Fruit fly (Drosophila melanogaster) whole organism, wandering third instar larva: ENCODE results near the gene Npc2a.

Experiments
- Abd-B ChIP-seq: fragments of >200 bp; optimal IDR thresholded peaks from 2 replicates; lab custom pipeline; 2017; ENCODE audit warnings: missing biosample characterization, missing genetic modification characterization
- CG32264 ChIP-seq: fragments of 200-800 bp; sonication (Bioruptor generic); optimal IDR thresholded peaks from 2 replicates; lab custom pipeline; 2016; ENCODE audit warnings: missing biosample characterization, missing genetic modification characterization
- CG9705 ChIP-seq: fragments of 200-800 bp; sonication (Bioruptor generic); optimal IDR thresholded peaks from 2 replicates; lab custom pipeline; 2018; ENCODE audit warnings: missing biosample characterization, mild to moderate bottlenecking, missing genetic modification characterization
- CrebA ChIP-seq: fragments of 200-800 bp; sonication (Bioruptor generic); optimal IDR thresholded peaks from 2 replicates; lab custom pipeline; 2016; ENCODE audit warnings: missing biosample characterization, mild to moderate bottlenecking, missing genetic modification characterization, borderline replicate concordance
- Dfd ChIP-seq: fragments of >200 bp; optimal IDR thresholded peaks from 2 replicates; lab custom pipeline; 2017; ENCODE audit warnings: missing biosample characterization, missing genetic modification characterization
- Dif ChIP-seq: fragments of 200-275, 200-300 bp; sonication (Bioruptor generic); optimal IDR thresholded peaks from 2 replicates; lab custom pipeline; 2018; ENCODE audit warnings: missing biosample characterization, missing genetic modification characterization; ENCODE audit not compliant: partially characterized antibody
- GATAd ChIP-seq: sonication (Bioruptor generic); optimal IDR thresholded peaks from 2 replicates; lab custom pipeline; 2016; ENCODE audit warnings: missing biosample characterization, missing genetic modification characterization
- HLH106 ChIP-seq: fragments of 200-800 bp; optimal IDR thresholded peaks from 3 replicates; lab custom pipeline; 2019; ENCODE audit warnings: missing biosample characterization, mild to moderate bottlenecking, missing genetic modification characterization, moderate library complexity
- Hnf4 ChIP-seq: fragments of 200-800 bp; sonication (Bioruptor generic); optimal IDR thresholded peaks from 2 replicates; lab custom pipeline; 2016; ENCODE audit warnings: missing biosample characterization, mild to moderate bottlenecking, missing genetic modification characterization
- Hr78 ChIP-seq: fragments of >200 bp; optimal IDR thresholded peaks from 2 replicates; lab custom pipeline; 2017; ENCODE audit warnings: missing biosample characterization, missing genetic modification characterization
- Hr83 ChIP-seq: fragments of 200-300 bp; sonication (Bioruptor generic); optimal IDR thresholded peaks from 2 replicates; lab custom pipeline; 2016; ENCODE audit warnings: missing biosample characterization, mild to moderate bottlenecking, missing genetic modification characterization, moderate library complexity; ENCODE audit not compliant: poor library complexity, severe bottlenecking
- Myc ChIP-seq: fragments of >200 bp; optimal IDR thresholded peaks from 2 replicates; lab custom pipeline; 2017
- N ChIP-seq: fragments of >200 bp; optimal IDR thresholded peaks from 2 replicates; lab custom pipeline; 2018; ENCODE audit warnings: missing biosample characterization, missing external identifiers, missing genetic modification characterization
- OdsH ChIP-seq: fragments of 200-800 bp; sonication (Bioruptor generic); optimal IDR thresholded peaks from 2 replicates; lab custom pipeline; 2016; ENCODE audit warnings: missing biosample characterization, mild to moderate bottlenecking, missing genetic modification characterization
- Rel ChIP-seq, 2 experiments: fragments of 200-800 bp; sonication (Bioruptor generic) in 1 of 2; optimal IDR thresholded peaks; 2 replicates in 1 of 2; 3 replicates in 1 of 2; lab custom pipeline; 2016 to 2019; ENCODE audit warnings: mild to moderate bottlenecking in 2 of 2, missing biosample characterization in 2 of 2, missing genetic modification characterization in 2 of 2, moderate library complexity in 1 of 2
- Sp1 ChIP-seq: fragments of 200-800 bp; sonication (Bioruptor generic); optimal IDR thresholded peaks from 3 replicates; lab custom pipeline; 2019; ENCODE audit warnings: missing biosample characterization, mild to moderate bottlenecking, missing genetic modification characterization, moderate library complexity
- Vsx2 ChIP-seq: fragments of 200-300, 225-300 bp; sonication (Bioruptor generic); optimal IDR thresholded peaks from 2 replicates; lab custom pipeline; 2018; ENCODE audit warnings: missing biosample characterization, missing genetic modification characterization; ENCODE audit not compliant: partially characterized antibody
- br ChIP-seq: fragments of 200-800 bp; sonication (Bioruptor generic); optimal IDR thresholded peaks from 2 replicates; lab custom pipeline; 2016; ENCODE audit warnings: missing biosample characterization, missing genetic modification characterization
- brk ChIP-seq: fragments of 200-800 bp; sonication (Bioruptor generic); optimal IDR thresholded peaks from 2 replicates; lab custom pipeline; 2016; ENCODE audit warnings: missing biosample characterization, mild to moderate bottlenecking, missing genetic modification characterization
- dl ChIP-seq, 2 experiments: fragments of 175-275, 200-275 bp in 1 of 2; fragments of 200-275 bp in 1 of 2; sonication (Bioruptor generic); optimal IDR thresholded peaks; lab custom pipeline; 2018; ENCODE audit warnings: mild to moderate bottlenecking in 2 of 2, missing biosample characterization in 2 of 2, missing genetic modification characterization in 2 of 2, moderate library complexity in 2 of 2; ENCODE audit not compliant: partially characterized antibody in 2 of 2, insufficient read depth in 1 of 2
- dmrt93B ChIP-seq: fragments of 200-800 bp; sonication (Bioruptor generic); optimal IDR thresholded peaks from 2 replicates; lab custom pipeline; 2018; ENCODE audit warnings: missing biosample characterization, mild to moderate bottlenecking, missing genetic modification characterization
- dsf ChIP-seq: sonication (Bioruptor generic); optimal IDR thresholded peaks from 2 replicates; lab custom pipeline; 2016; ENCODE audit warnings: missing biosample characterization, missing genetic modification characterization, borderline replicate concordance
- ey ChIP-seq: fragments of 200-800 bp; sonication (Bioruptor generic); optimal IDR thresholded peaks from 2 replicates; lab custom pipeline; 2016; ENCODE audit warnings: missing biosample characterization, missing genetic modification characterization
- foxo ChIP-seq, 2 experiments: fragments of 200-800 bp; sonication (Bioruptor generic); optimal IDR thresholded peaks; 2 replicates in 1 of 2; 3 replicates in 1 of 2; lab custom pipeline; 2016 to 2017; ENCODE audit warnings: missing biosample characterization in 2 of 2, missing genetic modification characterization in 2 of 2
- fru ChIP-seq: fragments of 200-800 bp; sonication (Bioruptor generic); optimal IDR thresholded peaks from 3 replicates; lab custom pipeline; 2016; ENCODE audit warnings: missing biosample characterization, mild to moderate bottlenecking, missing genetic modification characterization
- h ChIP-seq: fragments of 200-800 bp; sonication (Bioruptor generic); optimal IDR thresholded peaks from 3 replicates; lab custom pipeline; 2016; ENCODE audit warnings: missing biosample characterization, mild to moderate bottlenecking, missing genetic modification characterization
- jim ChIP-seq: fragments of 175-275, 200-325 bp; sonication (Bioruptor generic); optimal IDR thresholded peaks from 2 replicates; lab custom pipeline; 2016; ENCODE audit warnings: missing biosample characterization, mild to moderate bottlenecking, missing genetic modification characterization
- lola ChIP-seq: fragments of >200 bp; optimal IDR thresholded peaks from 2 replicates; lab custom pipeline; 2017; ENCODE audit warnings: missing biosample characterization, missing genetic modification characterization
- pan ChIP-seq: fragments of >200 bp; optimal IDR thresholded peaks from 2 replicates; lab custom pipeline; 2017
- psq ChIP-seq: fragments of 200-800 bp; sonication (Bioruptor generic); optimal IDR thresholded peaks from 3 replicates; lab custom pipeline; 2017; ENCODE audit warnings: missing biosample characterization, mild to moderate bottlenecking, missing genetic modification characterization, moderate library complexity
- sv ChIP-seq: fragments of 200-800 bp; sonication (Bioruptor generic); optimal IDR thresholded peaks from 3 replicates; lab custom pipeline; 2016; ENCODE audit warnings: missing biosample characterization, missing genetic modification characterization
- tai ChIP-seq: sonication (Bioruptor generic); optimal IDR thresholded peaks from 2 replicates; lab custom pipeline; 2016; ENCODE audit warnings: missing biosample characterization, missing genetic modification characterization
- usp ChIP-seq: fragments of >200 bp; optimal IDR thresholded peaks from 2 replicates; lab custom pipeline; 2017; ENCODE audit warnings: missing biosample characterization, missing genetic modification characterization
- woc ChIP-seq: sonication (Bioruptor generic); optimal IDR thresholded peaks from 2 replicates; lab custom pipeline; 2016; ENCODE audit warnings: missing biosample characterization, mild to moderate bottlenecking, missing genetic modification characterization

Gene Npc2a

dm6 chr2L:2015204-2015603 is 27.1 kb downstream of the Npc2a start:
- TF ChIP-seq Hr78 (GFP tag; lab: Kevin White, UChicago) = no peak
- TF ChIP-seq Hnf4 (GFP tag; lab: Kevin White, UChicago) = no peak
- TF ChIP-seq Abd-B (GFP tag; lab: Kevin White, UChicago) = no peak
- no peak for TF ChIP-seq GATAd (GFP tag; lab: Kevin White, UChicago)
- no peak for TF ChIP-seq HLH106
- no peak for TF ChIP-seq fru (GFP tag; lab: Kevin White, UChicago)
- no peak for TF ChIP-seq CG32264
- TF ChIP-seq woc (GFP tag; lab: Kevin White, UChicago) = no peak
- no peak for TF ChIP-seq lola (GFP tag; lab: Kevin White, UChicago)
- TF ChIP-seq Hr83 = no peak
- TF ChIP-seq, all 38 proteins: peak for 0

DNA sequence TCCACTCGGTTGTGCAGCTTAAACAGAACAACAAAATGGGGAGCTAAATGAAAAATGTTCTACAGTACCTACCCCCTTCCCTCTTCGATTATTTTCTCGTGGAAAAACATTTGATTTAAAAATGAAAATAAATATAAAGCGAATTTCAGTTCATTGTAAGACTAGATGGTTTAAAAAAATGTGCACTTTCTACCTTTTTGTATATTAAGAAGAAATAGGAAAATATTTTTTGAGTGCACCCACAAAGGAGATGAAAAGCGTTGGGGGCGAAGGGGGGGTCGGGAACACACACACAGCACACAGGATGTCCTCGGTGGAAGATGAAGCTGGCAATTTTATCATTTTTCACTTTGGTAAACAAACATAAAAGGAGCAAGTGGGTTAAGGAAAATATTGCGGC is 34.7 kb downstream of the Npc2a start:
- TF ChIP-seq Sp1 (GFP tag; lab: Kevin White, UChicago) (no peak), woc (GFP tag; lab: Kevin White, UChicago) (no peak), Abd-B (GFP tag; lab: Kevin White, UChicago) (no peak), pan (lab: Kevin White, UChicago) (no peak), psq (GFP tag; lab: Kevin White, UChicago) (no peak), fru (GFP tag; lab: Kevin White, UChicago) (no peak), CrebA (GFP tag; lab: Kevin White, UChicago) (no peak)

DNA sequence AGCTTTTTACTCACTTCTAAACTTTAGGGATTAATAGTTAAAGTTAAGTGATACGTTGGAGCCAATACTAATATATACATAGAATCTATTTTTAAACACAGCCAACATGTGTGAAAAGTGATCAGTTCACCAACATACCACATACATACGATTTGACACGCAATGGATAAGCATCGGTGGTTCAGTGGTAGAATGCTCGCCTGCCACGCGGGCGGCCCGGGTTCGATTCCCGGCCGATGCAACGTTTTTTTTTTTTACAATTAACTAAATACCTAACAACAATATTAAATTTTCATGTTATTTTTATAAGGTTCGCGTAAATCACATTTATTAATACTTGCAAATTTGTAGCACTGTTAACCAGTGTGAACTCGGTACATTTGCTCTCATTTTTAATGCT is 43.4 kb downstream of the Npc2a start:
- TF ChIP-seq woc (GFP tag; lab: Kevin White, UChicago) = no peak
- no peak for TF ChIP-seq h (GFP tag; lab: Kevin White, UChicago)
- no peak for TF ChIP-seq br (GFP tag; lab: Kevin White, UChicago)
- TF ChIP-seq brk = no peak
- no peak for TF ChIP-seq HLH106
- TF ChIP-seq usp (GFP tag; lab: Kevin White, UChicago) = no peak
- no peak for TF ChIP-seq Myc (lab: Kevin White, UChicago)
- no peak for TF ChIP-seq tai (GFP tag; lab: Kevin White, UChicago)
- no peak for TF ChIP-seq Dif
- no peak for TF ChIP-seq OdsH (GFP tag; lab: Kevin White, UChicago)
- no peak for TF ChIP-seq Sp1 (GFP tag; lab: Kevin White, UChicago)
- TF ChIP-seq Abd-B (GFP tag; lab: Kevin White, UChicago) = no peak
- no peak for TF ChIP-seq Hr83
- no peak for TF ChIP-seq Dfd (GFP tag; lab: Kevin White, UChicago)
- no peak for TF ChIP-seq GATAd (GFP tag; lab: Kevin White, UChicago)

DNA sequence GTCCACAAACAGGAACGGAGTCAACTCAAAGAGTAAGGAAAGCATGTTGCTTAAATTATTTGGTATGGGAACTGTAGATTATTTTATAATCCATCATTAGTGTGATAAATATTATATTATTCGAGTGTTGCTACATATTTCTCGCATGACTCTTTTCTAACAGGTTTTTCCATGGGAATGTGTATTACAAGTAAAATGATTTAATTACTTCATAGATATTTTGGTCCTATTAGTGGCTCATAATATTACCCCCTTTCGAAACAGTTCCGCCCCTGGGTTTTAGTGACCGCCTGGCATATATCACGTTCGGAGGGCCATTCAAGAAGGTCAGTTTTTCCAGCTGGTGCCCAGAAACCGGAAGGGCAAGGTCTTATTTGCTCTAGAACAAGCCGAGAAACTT is 44.0 kb downstream of the Npc2a start:
- TF ChIP-seq Hr83 (no peak), ey (GFP tag; lab: Kevin White, UChicago) (no peak), CG32264 (no peak), Rel (GFP tag; optimal IDR thresholded peaks at IDR 0.05; lab: Kevin White, UChicago) (no peak), Rel (tag; optimal IDR thresholded peaks at IDR 0.05; lab: Kevin White, UChicago) (no peak), GATAd (GFP tag; lab: Kevin White, UChicago) (no peak), brk (no peak), N (GFP tag; lab: Kevin White, UChicago) (no peak), fru (GFP tag; lab: Kevin White, UChicago) (no peak), Vsx2 (GFP tag; lab: Kevin White, UChicago) (no peak), dmrt93B (GFP tag; lab: Kevin White, UChicago) (no peak), dsf (GFP tag; lab: Kevin White, UChicago) (no peak), sv (GFP tag; lab: Kevin White, UChicago) (no peak), psq (GFP tag; lab: Kevin White, UChicago) (no peak), pan (lab: Kevin White, UChicago) (no peak), foxo (GFP tag; optimal IDR thresholded peaks at IDR 0.05; lab: Kevin White, UChicago) (no peak)
- TF ChIP-seq, all 38 proteins: peak for 0

DNA sequence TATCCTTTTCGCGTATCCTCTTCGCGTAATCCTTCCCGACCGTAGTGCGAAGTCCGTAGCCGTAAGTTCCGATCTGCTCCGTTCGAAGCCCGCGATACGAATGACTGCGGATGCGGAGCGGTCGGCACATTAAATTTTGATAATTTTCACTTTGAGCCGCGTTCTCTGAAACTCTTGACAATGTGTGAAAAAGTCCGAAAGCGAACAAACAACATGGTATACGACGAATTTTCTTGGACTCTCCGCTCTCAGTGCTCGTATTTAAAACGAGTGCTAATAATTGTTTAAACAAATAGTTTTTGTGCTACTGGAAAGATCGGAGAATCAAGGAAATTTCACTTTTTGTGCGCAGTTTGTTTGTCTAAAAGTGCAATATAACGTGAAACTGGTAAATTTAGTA is 47.9 kb downstream of the Npc2a start, which contains the start of gene CG42296:
CG42296 (minus strand) TSS at position 101 of the 400 bp plus-strand sequence.
- TF ChIP-seq psq (GFP tag; lab: Kevin White, UChicago) (no peak), br (GFP tag; lab: Kevin White, UChicago) (no peak), h (GFP tag; lab: Kevin White, UChicago) (no peak), jim (GFP tag; lab: Kevin White, UChicago) (no peak), Vsx2 (GFP tag; lab: Kevin White, UChicago) (no peak), sv (GFP tag; lab: Kevin White, UChicago) (no peak), Hnf4 (GFP tag; lab: Kevin White, UChicago) (no peak), CG9705 (GFP tag; lab: Kevin White, UChicago) (no peak), dl (GFP tag; optimal IDR thresholded peaks at IDR 0.05; lab: Kevin White, UChicago; ENCODE audit: insufficient read depth in 1 of 2, partially characterized antibody in 2 of 2) (no peak)
